Worm (Caenorhabditis elegans) whole organism, L2 larva: ENCODE results near the gene C15B12.3.
A peak's percentile ranks its signal among the peaks of the same experiment; 100 is the strongest.

Experiments
- F13H6.1 ChIP-seq: sonication (generic microtip); optimal IDR thresholded peaks from 2 replicates; lab custom pipeline; 2016; ENCODE audit warnings: missing genetic modification characterization, missing compliant biosample characterization
- Y55F3AM.14 ChIP-seq: fragments of 200-800 bp; sonication (Bioruptor generic); optimal IDR thresholded peaks from 2 replicates; lab custom pipeline; 2018; ENCODE audit warnings: mild to moderate bottlenecking, missing genetic modification characterization, missing compliant biosample characterization
- ZK546.5 ChIP-seq: sonication (generic microtip); optimal IDR thresholded peaks from 2 replicates; lab custom pipeline; 2017; ENCODE audit warnings: missing biosample characterization, missing genetic modification characterization
- alr-1 ChIP-seq: fragments of 150-350 bp; optimal IDR thresholded peaks from 2 replicates; lab custom pipeline; 2014; ENCODE audit warnings: missing biosample characterization, missing genetic modification characterization
- aly-2 ChIP-seq: fragments of 150-350 bp; optimal IDR thresholded peaks from 2 replicates; lab custom pipeline; 2014; ENCODE audit warnings: missing biosample characterization, missing genetic modification characterization
- ama-1 ChIP-seq: fragments of 150-350 bp; optimal IDR thresholded peaks from 2 replicates; lab custom pipeline; 2018; ENCODE audit warnings: inconsistent platforms
- blmp-1 ChIP-seq: sonication (generic microtip); optimal IDR thresholded peaks from 2 replicates; lab custom pipeline; 2017; ENCODE audit warnings: missing genetic modification characterization, mild to moderate bottlenecking, missing compliant biosample characterization, antibody characterized with exemption, moderate library complexity; ENCODE audit not compliant: insufficient read depth
- ceh-16 ChIP-seq: fragments of 150-350 bp; optimal IDR thresholded peaks from 2 replicates; lab custom pipeline; 2014; ENCODE audit warnings: missing biosample characterization, missing genetic modification characterization
- ceh-82 ChIP-seq: fragments of 150-350 bp; optimal IDR thresholded peaks from 2 replicates; lab custom pipeline; 2014; ENCODE audit warnings: missing biosample characterization, missing genetic modification characterization
- crh-2 ChIP-seq: sonication (generic microtip); optimal IDR thresholded peaks from 2 replicates; lab custom pipeline; 2017; ENCODE audit warnings: missing biosample characterization, missing genetic modification characterization
- dmd-4 ChIP-seq: sonication (generic microtip); optimal IDR thresholded peaks from 2 replicates; lab custom pipeline; 2017; ENCODE audit warnings: missing biosample characterization, missing genetic modification characterization
- elt-1 ChIP-seq: fragments of 150-350 bp; optimal IDR thresholded peaks from 2 replicates; lab custom pipeline; 2014; ENCODE audit warnings: missing biosample characterization, missing genetic modification characterization
- fos-1 ChIP-seq: fragments of 150-350 bp; optimal IDR thresholded peaks from 2 replicates; lab custom pipeline; 2014; ENCODE audit warnings: missing biosample characterization, missing genetic modification characterization
- gmeb-1 ChIP-seq: fragments of 150-350 bp; optimal IDR thresholded peaks from 2 replicates; lab custom pipeline; 2014; ENCODE audit warnings: missing biosample characterization, missing genetic modification characterization
- lin-11 ChIP-seq: fragments of 150-350 bp; sonication (generic microtip); optimal IDR thresholded peaks from 2 replicates; lab custom pipeline; 2014; ENCODE audit warnings: missing biosample characterization, missing genetic modification characterization, inconsistent platforms, mixed read lengths
- lin-39 ChIP-seq: fragments of 150-350 bp; optimal IDR thresholded peaks from 2 replicates; lab custom pipeline; 2014; ENCODE audit warnings: missing biosample characterization, missing genetic modification reagents, missing genetic modification characterization
- lsy-2 ChIP-seq, 2 experiments: fragments of 150-350 bp in 1 of 2; sonication (generic microtip) in 1 of 2; optimal IDR thresholded peaks; 2 replicates each; lab custom pipeline; 2014 to 2017; ENCODE audit warnings: missing biosample characterization in 2 of 2, missing genetic modification characterization in 2 of 2
- mab-5 ChIP-seq: fragments of 150-350 bp; optimal IDR thresholded peaks from 2 replicates; lab custom pipeline; 2014; ENCODE audit warnings: missing biosample characterization, missing genetic modification characterization
- nhr-10 ChIP-seq: sonication (generic microtip); optimal IDR thresholded peaks from 2 replicates; lab custom pipeline; 2017; ENCODE audit warnings: missing biosample characterization, missing genetic modification characterization
- nhr-11 ChIP-seq: fragments of 150-350 bp; optimal IDR thresholded peaks from 2 replicates; lab custom pipeline; 2014; ENCODE audit warnings: missing biosample characterization, missing genetic modification characterization
- nhr-12 ChIP-seq: fragments of 150-350 bp; optimal IDR thresholded peaks from 2 replicates; lab custom pipeline; 2014; ENCODE audit warnings: missing biosample characterization, missing genetic modification characterization
- nhr-129 ChIP-seq: fragments of 150-350 bp; optimal IDR thresholded peaks from 2 replicates; lab custom pipeline; 2014; ENCODE audit warnings: missing biosample characterization, missing genetic modification characterization
- nhr-21 ChIP-seq: fragments of 150-350 bp; optimal IDR thresholded peaks from 2 replicates; lab custom pipeline; 2014; ENCODE audit warnings: missing biosample characterization, missing genetic modification characterization
- nhr-237 ChIP-seq: fragments of 150-350 bp; optimal IDR thresholded peaks from 2 replicates; lab custom pipeline; 2014; ENCODE audit warnings: missing biosample characterization, missing genetic modification characterization
- nhr-25 ChIP-seq: fragments of 150-350 bp; sonication (generic microtip); optimal IDR thresholded peaks from 3 replicates; lab custom pipeline; 2014; ENCODE audit warnings: missing biosample characterization, missing genetic modification characterization
- nhr-6 ChIP-seq: fragments of 150-350 bp; optimal IDR thresholded peaks from 2 replicates; lab custom pipeline; 2014; ENCODE audit warnings: missing biosample characterization, missing genetic modification characterization
- nhr-77 ChIP-seq: fragments of 150-350 bp; optimal IDR thresholded peaks from 2 replicates; lab custom pipeline; 2014; ENCODE audit warnings: missing biosample characterization, missing genetic modification characterization
- peb-1 ChIP-seq: fragments of 150-350 bp; optimal IDR thresholded peaks from 2 replicates; lab custom pipeline; 2014; ENCODE audit warnings: missing biosample characterization, missing genetic modification characterization
- skn-1 ChIP-seq: sonication (generic microtip); optimal IDR thresholded peaks from 2 replicates; lab custom pipeline; 2017; ENCODE audit warnings: missing biosample characterization, missing genetic modification characterization
- sma-9 ChIP-seq, 2 experiments: fragments of 150-350 bp in 1 of 2; sonication (generic microtip) in 1 of 2; optimal IDR thresholded peaks; 2 replicates each; lab custom pipeline; 2014 to 2016; ENCODE audit warnings: missing genetic modification characterization in 2 of 2, mild to moderate bottlenecking in 1 of 2, missing biosample characterization in 1 of 2, missing compliant biosample characterization in 1 of 2, missing genetic modification reagents in 1 of 2, moderate library complexity in 1 of 2
- snpc-4 ChIP-seq: fragments of 150-350 bp; optimal IDR thresholded peaks from 2 replicates; lab custom pipeline; 2014; ENCODE audit warnings: missing biosample characterization, missing genetic modification characterization
- unc-62 ChIP-seq: fragments of 150-350 bp; optimal IDR thresholded peaks from 2 replicates; lab custom pipeline; 2014; ENCODE audit warnings: missing biosample characterization, missing genetic modification reagents, missing genetic modification characterization
- zag-1 ChIP-seq: fragments of 150-350 bp; optimal IDR thresholded peaks from 2 replicates; lab custom pipeline; 2014; ENCODE audit warnings: missing biosample characterization, missing genetic modification characterization
- ztf-1 ChIP-seq: fragments of 200-800 bp; sonication (Bioruptor generic); conservative IDR thresholded peaks from 2 replicates; pipeline ENCODE4 v1.3.6; 2022; ENCODE audit warnings: missing genetic modification characterization, missing compliant biosample characterization

Gene C15B12.3

DNA sequence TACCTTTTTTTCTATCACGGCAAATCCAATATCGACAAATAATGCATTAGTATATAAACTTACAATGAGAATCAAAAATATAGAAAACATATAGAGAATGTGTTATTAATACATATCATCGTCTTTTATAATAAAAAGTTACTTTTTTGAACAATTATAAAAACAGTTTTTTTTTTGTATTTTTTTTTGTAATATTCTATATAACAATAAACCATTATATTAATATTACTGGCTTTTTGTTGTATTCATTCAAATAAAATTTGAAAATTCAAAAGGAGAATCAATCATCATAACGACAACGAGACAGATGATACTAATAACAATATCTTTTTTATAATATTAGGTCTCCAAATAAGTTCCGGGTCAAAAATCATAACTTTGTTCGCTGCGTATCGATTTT, 29.8 kb downstream of the C15B12.3 start, which contains the start of gene K10C2.8:
Gene K10C2.8, minus strand, starts transcription at position 101 of the 400 bp plus-strand sequence.
- TF ChIP-seq nhr-77 (tag; lab: Kevin White, UChicago) (no peak), nhr-21 (no peak), lin-11 (no peak), ZK546.5 (tag; lab: Kevin White, UChicago) (no peak), unc-62 (GFP tag; lab: Kevin White, UChicago) (no peak), alr-1 (tag; lab: Kevin White, UChicago) (no peak), nhr-11 (tag; lab: Kevin White, UChicago) (no peak), lsy-2 (tag; optimal IDR thresholded peaks at IDR 0.05; lab: Kevin White, UChicago) (no peak), crh-2 (tag; lab: Kevin White, UChicago) (no peak), ceh-16 (no peak)

DNA sequence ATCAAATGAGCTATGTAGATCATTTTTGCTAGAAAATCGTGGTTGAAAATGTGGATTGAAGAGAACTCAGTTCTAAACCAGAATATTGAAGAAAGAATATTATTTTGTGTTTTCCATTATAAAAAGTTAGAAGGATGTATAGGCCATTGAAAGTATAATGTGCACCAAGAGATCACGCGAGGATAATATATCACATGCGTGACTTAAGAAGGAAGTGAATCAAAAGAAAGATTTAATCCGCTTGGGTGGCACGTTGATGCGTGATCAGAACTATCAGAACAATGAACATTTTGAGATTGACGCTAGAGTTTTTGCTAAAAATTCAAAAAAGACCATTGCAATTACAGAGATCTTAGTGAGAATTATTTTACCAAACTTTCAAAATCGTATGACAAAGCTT, 31.6 kb downstream of the C15B12.3 start:
- TF ChIP-seq fos-1 (tag; lab: Kevin White, UChicago): no peak
- TF ChIP-seq unc-62 (GFP tag; lab: Kevin White, UChicago): no peak
- no peak for TF ChIP-seq mab-5 (tag; lab: Kevin White, UChicago)
- no peak for TF ChIP-seq nhr-129
- TF ChIP-seq crh-2 (tag; lab: Kevin White, UChicago): no peak
- TF ChIP-seq nhr-25: no peak
- TF ChIP-seq dmd-4 (tag; lab: Kevin White, UChicago): no peak
- no peak for TF ChIP-seq ZK546.5 (tag; lab: Kevin White, UChicago)
- TF ChIP-seq snpc-4: no peak
- TF ChIP-seq nhr-10 (tag; lab: Kevin White, UChicago): no peak
- TF ChIP-seq Y55F3AM.14 (GFP tag; lab: Kevin White, UChicago): no peak
- no peak for TF ChIP-seq nhr-77 (tag; lab: Kevin White, UChicago)
- no peak for TF ChIP-seq ceh-16
- TF ChIP-seq aly-2: no peak
- no peak for TF ChIP-seq ztf-1 (GFP tag; lab: Robert Waterston, UW)
- no peak for TF ChIP-seq peb-1 (tag; lab: Kevin White, UChicago)
- TF ChIP-seq F13H6.1 (tag; lab: Kevin White, UChicago): no peak
- no peak for TF ChIP-seq nhr-6 (tag; lab: Kevin White, UChicago)

DNA sequence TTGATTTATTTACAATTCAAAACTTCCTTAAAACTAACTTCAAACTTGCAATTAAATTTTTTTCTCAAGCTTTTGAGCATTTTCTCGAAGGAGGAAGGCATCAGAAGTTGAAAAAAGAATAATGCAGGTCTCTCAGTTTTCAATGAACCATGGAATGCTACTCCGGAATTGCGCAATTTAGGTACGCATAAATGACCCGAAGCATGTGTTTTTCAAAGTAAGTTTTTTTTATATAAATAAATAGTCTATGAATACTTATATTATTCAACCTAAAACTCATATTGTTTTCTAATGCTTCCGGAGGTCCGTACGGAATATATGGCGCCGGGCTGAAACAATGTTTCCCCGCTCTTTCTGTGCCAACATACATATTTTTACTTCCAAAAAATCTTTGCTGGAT, 33.7 kb downstream of the C15B12.3 start, which contains the start of gene K10C2.2:
Gene K10C2.2, minus strand, starts transcription at position 101 of the 400 bp plus-strand sequence.
- no peak for TF ChIP-seq skn-1
- TF ChIP-seq nhr-6 (tag; lab: Kevin White, UChicago): no peak
- TF ChIP-seq ama-1 (lab: Kevin White, UChicago): no peak
- no peak for TF ChIP-seq nhr-12 (tag; lab: Kevin White, UChicago)
- TF ChIP-seq ZK546.5 (tag; lab: Kevin White, UChicago): no peak
- no peak for TF ChIP-seq nhr-77 (tag; lab: Kevin White, UChicago)
- TF ChIP-seq lin-11: no peak

DNA sequence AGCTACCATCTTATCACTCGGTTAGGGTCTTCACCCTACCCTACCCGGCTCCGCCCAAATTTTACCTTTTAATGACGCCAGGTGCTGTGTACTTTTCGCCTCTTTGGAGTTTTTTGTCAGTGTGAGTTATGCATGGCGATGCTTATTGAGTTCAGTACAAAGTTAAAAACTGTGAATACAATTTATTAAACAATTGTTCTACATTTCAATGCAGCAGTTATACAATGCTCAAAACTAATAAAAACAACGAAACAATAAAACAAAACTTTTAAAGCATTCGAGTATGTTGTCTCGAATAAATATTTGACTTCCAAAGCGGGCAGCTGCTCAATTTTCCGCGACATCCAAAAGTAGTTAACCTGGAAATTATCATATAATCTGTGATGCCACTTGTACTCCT, 36.9 kb downstream of the C15B12.3 start, which contains the start of gene ctsa-2:
Gene ctsa-2, minus strand, starts transcription at position 101 of the 400 bp plus-strand sequence.
- TF ChIP-seq gmeb-1 (tag; lab: Kevin White, UChicago): no peak
- no peak for TF ChIP-seq Y55F3AM.14 (GFP tag; lab: Kevin White, UChicago)
- TF ChIP-seq zag-1 (tag; lab: Kevin White, UChicago): no peak
- TF ChIP-seq nhr-25: no peak
- peak; percentile 7 for TF ChIP-seq fos-1 (tag; lab: Kevin White, UChicago)
- no peak for TF ChIP-seq blmp-1 (tag; lab: Kevin White, UChicago)
- no peak for TF ChIP-seq nhr-237
- TF ChIP-seq lin-39 (tag; lab: Kevin White, UChicago): no peak

DNA sequence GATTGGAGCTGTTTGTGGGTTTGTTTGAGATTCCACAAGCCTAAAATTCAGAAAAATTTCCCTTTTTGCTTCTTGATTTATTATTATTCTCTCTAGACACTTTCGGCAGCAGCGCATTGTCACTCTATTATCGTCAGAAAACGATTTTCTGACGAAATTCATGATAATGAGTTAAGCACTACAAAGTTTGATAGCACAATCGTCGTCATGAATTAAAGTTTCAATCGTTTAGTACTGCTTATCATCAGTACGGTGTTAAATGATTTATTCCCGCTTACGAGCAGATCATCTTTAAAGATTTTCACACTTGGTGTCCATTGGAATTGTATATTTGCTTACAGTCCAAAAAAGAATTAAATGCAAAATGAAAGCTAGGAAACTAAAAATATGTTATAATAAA, 37.8 kb downstream of the C15B12.3 start:
- TF ChIP-seq fos-1 (tag; lab: Kevin White, UChicago) (peak; percentile 62), sma-9 (GFP tag; optimal IDR thresholded peaks at IDR 0.05; lab: Kevin White, UChicago) (peak; percentile 17), sma-9 (tag; optimal IDR thresholded peaks at IDR 0.05; lab: Kevin White, UChicago) (no peak), crh-2 (tag; lab: Kevin White, UChicago) (no peak)

DNA sequence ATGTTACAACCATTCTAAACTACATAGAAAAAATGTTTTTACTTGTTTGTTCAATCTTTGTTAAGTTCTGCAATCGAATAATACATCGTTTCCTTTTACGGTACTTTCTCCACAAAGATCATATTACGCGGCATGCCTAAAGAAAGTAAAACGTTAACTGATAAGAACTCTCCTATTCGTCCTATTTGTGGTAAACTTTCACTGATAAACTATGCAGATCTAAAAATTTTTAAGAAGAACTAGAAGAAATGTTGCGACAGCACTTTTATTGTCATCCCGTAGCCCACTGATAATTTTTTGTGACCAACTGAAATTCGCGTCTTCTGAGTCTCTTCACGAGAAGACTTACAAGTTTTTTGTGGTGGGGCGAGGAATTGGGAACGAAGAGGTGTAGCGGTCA, 40.2 kb downstream of the C15B12.3 start:
- peak; percentile 28 for TF ChIP-seq nhr-129
- no peak for TF ChIP-seq elt-1
- TF ChIP-seq crh-2 (tag; lab: Kevin White, UChicago): peak; percentile 49
- peak; percentile 27 for TF ChIP-seq F13H6.1 (tag; lab: Kevin White, UChicago)
- peak; percentile 55 for TF ChIP-seq sma-9 (GFP tag; optimal IDR thresholded peaks at IDR 0.05; lab: Kevin White, UChicago)
- no peak for TF ChIP-seq sma-9 (tag; optimal IDR thresholded peaks at IDR 0.05; lab: Kevin White, UChicago)
- TF ChIP-seq ceh-82 (tag; lab: Kevin White, UChicago): no peak
- peak; percentile 77 for TF ChIP-seq fos-1 (tag; lab: Kevin White, UChicago)
